Fruit fly (Drosophila melanogaster) whole organism, embryonic: ENCODE measurements around the gene CG18213.

ENCODE experiments used
- Awh ChIP-seq: fragments of 200-800 bp; sonication (Bioruptor generic); IDR thresholded peaks from 2 replicates; pipeline ENCODE4, ENCODE4 v1.3.6; 2022; ENCODE audit warnings: missing biosample characterization, missing genetic modification characterization
- B-H2 ChIP-seq: fragments of 200-800 bp; sonication (Bioruptor generic); optimal IDR thresholded peaks from 2 replicates; lab custom pipeline; 2018; ENCODE audit warnings: missing biosample characterization, mild to moderate bottlenecking, missing genetic modification characterization
- CG11398 ChIP-seq: fragments of 200-800 bp; sonication (Bioruptor generic); optimal IDR thresholded peaks from 2 replicates; lab custom pipeline; 2016; ENCODE audit warnings: missing biosample characterization, missing genetic modification characterization
- CG11723 ChIP-seq: fragments of 200-800 bp; sonication (Bioruptor generic); optimal IDR thresholded peaks from 2 replicates; lab custom pipeline; 2017; ENCODE audit warnings: missing biosample characterization, mild to moderate bottlenecking, missing genetic modification characterization
- CG12299 ChIP-seq: fragments of 200-800 bp; sonication (Bioruptor generic); optimal IDR thresholded peaks from 2 replicates; lab custom pipeline; 2018; ENCODE audit warnings: missing biosample characterization, mild to moderate bottlenecking, missing genetic modification characterization
- CG13287 ChIP-seq: fragments of 200-800 bp; sonication (Bioruptor generic); IDR thresholded peaks from 2 replicates; pipeline ENCODE4 v1.3.6; 2022; ENCODE audit warnings: missing biosample characterization, missing genetic modification characterization; ENCODE audit not compliant: partially characterized antibody
- CG13424 ChIP-seq: fragments of 200-800 bp; sonication (Bioruptor generic); optimal IDR thresholded peaks from 2 replicates; lab custom pipeline; 2019; ENCODE audit warnings: missing biosample characterization, mild to moderate bottlenecking, missing genetic modification characterization, moderate library complexity
- CG17568 ChIP-seq: fragments of 200-800 bp; sonication (Bioruptor generic); optimal IDR thresholded peaks from 2 replicates; lab custom pipeline; 2018; ENCODE audit warnings: missing biosample characterization, mild to moderate bottlenecking, missing genetic modification characterization, moderate library complexity
- CG2202 ChIP-seq: fragments of 200-800 bp; sonication (Bioruptor generic); optimal IDR thresholded peaks from 2 replicates; lab custom pipeline; 2018; ENCODE audit warnings: missing biosample characterization, mild to moderate bottlenecking, missing genetic modification characterization
- CG4707 ChIP-seq: fragments of 200-800 bp; sonication (Bioruptor generic); optimal IDR thresholded peaks from 2 replicates; lab custom pipeline; 2018; ENCODE audit warnings: missing biosample characterization, mild to moderate bottlenecking, missing genetic modification characterization, moderate library complexity
- CG5245 ChIP-seq: fragments of 200-800 bp; sonication (Bioruptor generic); optimal IDR thresholded peaks from 3 replicates; lab custom pipeline; 2016; ENCODE audit warnings: missing biosample characterization, missing genetic modification characterization
- CG6254 ChIP-seq: fragments of 200-800 bp; sonication (Bioruptor generic); optimal IDR thresholded peaks from 3 replicates; lab custom pipeline; 2017; ENCODE audit warnings: mild to moderate bottlenecking, missing biosample characterization, missing genetic modification reagents, missing genetic modification characterization
- CG6765 ChIP-seq: fragments of 200-800 bp; sonication (Bioruptor generic); optimal IDR thresholded peaks from 3 replicates; lab custom pipeline; 2017; ENCODE audit warnings: missing biosample characterization, mild to moderate bottlenecking, missing genetic modification characterization
- CG6791 ChIP-seq: fragments of 200-800 bp; sonication (Bioruptor generic); IDR thresholded peaks from 3 replicates; pipeline ENCODE4 v1.3.6; 2022; ENCODE audit warnings: missing biosample characterization, missing genetic modification characterization; ENCODE audit not compliant: partially characterized antibody
- CG7987 ChIP-seq: fragments of 200-800 bp; sonication (Bioruptor generic); optimal IDR thresholded peaks from 2 replicates; lab custom pipeline; 2018; ENCODE audit warnings: missing biosample characterization, mild to moderate bottlenecking, missing genetic modification characterization, moderate library complexity
- CG8281 ChIP-seq: fragments of 200-800 bp; sonication (Bioruptor generic); optimal IDR thresholded peaks from 2 replicates; lab custom pipeline; 2018; ENCODE audit warnings: missing biosample characterization, mild to moderate bottlenecking, missing genetic modification characterization, moderate library complexity
- CG8290 ChIP-seq, 3 experiments: fragments of 200-800 bp; sonication (Bioruptor generic); optimal IDR thresholded peaks; 2 replicates each; lab custom pipeline; 2016 to 2019; ENCODE audit warnings: missing biosample characterization in 3 of 3, missing genetic modification characterization in 3 of 3, mild to moderate bottlenecking in 2 of 3, moderate library complexity in 1 of 3
- CG8924 ChIP-seq: fragments of 200-800 bp; optimal IDR thresholded peaks from 3 replicates; lab custom pipeline; 2019; ENCODE audit warnings: missing biosample characterization, mild to moderate bottlenecking, missing genetic modification characterization, moderate library complexity
- CG9215 ChIP-seq: fragments of 200-800 bp; sonication (Bioruptor generic); IDR thresholded peaks from 2 replicates; pipeline ENCODE4 v1.3.6; 2022; ENCODE audit warnings: missing biosample characterization, missing genetic modification characterization
- Deaf1 ChIP-seq: fragments of 200-800 bp; optimal IDR thresholded peaks from 3 replicates; lab custom pipeline; 2019; ENCODE audit warnings: missing biosample characterization, mild to moderate bottlenecking, missing genetic modification characterization, moderate library complexity
- Doc2 ChIP-seq: fragments of 200-800 bp; sonication (Bioruptor generic); IDR thresholded peaks from 2 replicates; pipeline ENCODE4 v1.3.6; 2022; ENCODE audit warnings: missing biosample characterization, missing genetic modification characterization
- Ets97D ChIP-seq: fragments of 200-800 bp; sonication (Bioruptor generic); optimal IDR thresholded peaks from 3 replicates; lab custom pipeline; 2016; ENCODE audit warnings: missing biosample characterization, missing genetic modification characterization
- Fer3 ChIP-seq: fragments of 200-800 bp; sonication (Bioruptor generic); optimal IDR thresholded peaks from 2 replicates; lab custom pipeline; 2018; ENCODE audit warnings: missing biosample characterization, mild to moderate bottlenecking, missing genetic modification characterization, moderate library complexity
- H15 ChIP-seq: fragments of 200-800 bp; sonication (Bioruptor generic); IDR thresholded peaks from 3 replicates; pipeline ENCODE4 v1.3.6; 2022; ENCODE audit warnings: missing biosample characterization, missing genetic modification characterization
- HLHmδ ChIP-seq: fragments of 200-800 bp; sonication (Bioruptor generic); optimal IDR thresholded peaks from 2 replicates; lab custom pipeline; 2018; ENCODE audit warnings: missing biosample characterization, mild to moderate bottlenecking, missing genetic modification characterization, moderate library complexity
- HmgZ ChIP-seq: fragments of 200-800 bp; sonication (Bioruptor generic); optimal IDR thresholded peaks from 2 replicates; lab custom pipeline; 2018; ENCODE audit warnings: missing biosample characterization, mild to moderate bottlenecking, missing genetic modification characterization
- Mad ChIP-seq: fragments of 200-800 bp; sonication (Bioruptor generic); optimal IDR thresholded peaks from 2 replicates; lab custom pipeline; 2016; ENCODE audit warnings: missing biosample characterization, missing genetic modification characterization
- Neu2 ChIP-seq: fragments of 200-800 bp; sonication (Bioruptor generic); optimal IDR thresholded peaks from 3 replicates; lab custom pipeline; 2016; ENCODE audit warnings: missing biosample characterization, missing genetic modification characterization, borderline replicate concordance
- PHDP ChIP-seq: fragments of 200-800 bp; sonication (Bioruptor generic); optimal IDR thresholded peaks from 3 replicates; lab custom pipeline; 2018; ENCODE audit warnings: missing biosample characterization, mild to moderate bottlenecking, missing genetic modification characterization, moderate library complexity
- Scr ChIP-seq: fragments of 200-800 bp; sonication (Bioruptor generic); IDR thresholded peaks from 2 replicates; pipeline ENCODE4 v1.3.6; 2022; ENCODE audit warnings: missing biosample characterization, missing genetic modification characterization; ENCODE audit not compliant: partially characterized antibody
- Sry-β ChIP-seq: fragments of 200-800 bp; sonication (Bioruptor generic); optimal IDR thresholded peaks from 2 replicates; lab custom pipeline; 2018; ENCODE audit warnings: missing biosample characterization, mild to moderate bottlenecking, missing genetic modification characterization, moderate library complexity
- Ssrp ChIP-seq: fragments of 200-800 bp; sonication (Bioruptor generic); optimal IDR thresholded peaks from 2 replicates; lab custom pipeline; 2018; ENCODE audit warnings: missing biosample characterization, mild to moderate bottlenecking, missing genetic modification characterization, moderate library complexity
- crc ChIP-seq: fragments of 200-800 bp; sonication (Bioruptor generic); optimal IDR thresholded peaks from 2 replicates; lab custom pipeline; 2016; ENCODE audit warnings: missing biosample characterization, missing genetic modification characterization
- ewg ChIP-seq: fragments of 200-800 bp; sonication (Bioruptor generic); optimal IDR thresholded peaks from 3 replicates; lab custom pipeline; 2017; ENCODE audit warnings: mild to moderate bottlenecking, missing biosample characterization, missing genetic modification reagents, missing genetic modification characterization
- gem ChIP-seq: fragments of 200-800 bp; sonication (Bioruptor generic); optimal IDR thresholded peaks from 2 replicates; lab custom pipeline; 2019; ENCODE audit warnings: missing biosample characterization, mild to moderate bottlenecking, missing genetic modification characterization, moderate library complexity
- hbn ChIP-seq: fragments of 200-800 bp; sonication (Bioruptor generic); IDR thresholded peaks from 2 replicates; pipeline ENCODE4 v1.3.6; 2022; ENCODE audit warnings: missing biosample characterization, missing genetic modification characterization; ENCODE audit not compliant: partially characterized antibody
- hkb ChIP-seq, 2 experiments: fragments of 200-800 bp in 1 of 2; fragments of >200 bp in 1 of 2; sonication (Bioruptor generic) in 1 of 2; IDR thresholded peaks in 1 of 2; optimal IDR thresholded peaks in 1 of 2; 2 replicates each; pipeline versions ENCODE4 v1.3.6 to Lab custom; 2017 to 2022; ENCODE audit warnings: missing biosample characterization in 1 of 2, missing genetic modification characterization in 1 of 2
- lab ChIP-seq: fragments of 200-800 bp; sonication (Bioruptor generic); optimal IDR thresholded peaks from 3 replicates; lab custom pipeline; 2017; ENCODE audit warnings: missing biosample characterization, missing genetic modification characterization, mild to moderate bottlenecking, moderate library complexity, missing genetic modification reagents
- lilli ChIP-seq: fragments of 200-800 bp; sonication (Bioruptor generic); optimal IDR thresholded peaks from 3 replicates; lab custom pipeline; 2016; ENCODE audit warnings: missing biosample characterization, missing genetic modification characterization
- mirr ChIP-seq: fragments of 200-800 bp; sonication (Bioruptor generic); optimal IDR thresholded peaks from 3 replicates; lab custom pipeline; 2018; ENCODE audit warnings: missing biosample characterization, mild to moderate bottlenecking, missing genetic modification characterization
- nmo ChIP-seq: fragments of 200-800 bp; sonication (Bioruptor generic); optimal IDR thresholded peaks from 2 replicates; lab custom pipeline; 2018; ENCODE audit warnings: missing biosample characterization, mild to moderate bottlenecking, missing genetic modification characterization, moderate library complexity
- pros ChIP-seq: fragments of 200-800 bp; sonication (Bioruptor generic); optimal IDR thresholded peaks from 3 replicates; lab custom pipeline; 2019; ENCODE audit warnings: missing biosample characterization, mild to moderate bottlenecking, missing genetic modification characterization, moderate library complexity
- row ChIP-seq: fragments of 200-800 bp; sonication (Bioruptor generic); IDR thresholded peaks from 3 replicates; pipeline ENCODE4 v1.3.6; 2022; ENCODE audit warnings: missing biosample characterization, missing genetic modification characterization
- stwl ChIP-seq: fragments of 200-800 bp; sonication (Bioruptor generic); optimal IDR thresholded peaks from 3 replicates; lab custom pipeline; 2018; ENCODE audit warnings: missing biosample characterization, mild to moderate bottlenecking, missing genetic modification characterization, moderate library complexity
- unpg ChIP-seq: fragments of 200-800 bp; sonication (Bioruptor generic); optimal IDR thresholded peaks from 3 replicates; lab custom pipeline; 2018; ENCODE audit warnings: missing biosample characterization, mild to moderate bottlenecking, missing genetic modification characterization, moderate library complexity
- vvl ChIP-seq: fragments of 200-800 bp; sonication (Bioruptor generic); IDR thresholded peaks from 2 replicates; pipeline ENCODE4 v1.3.6; 2022; ENCODE audit warnings: missing biosample characterization, missing genetic modification characterization

The CG18213 gene

DNA sequence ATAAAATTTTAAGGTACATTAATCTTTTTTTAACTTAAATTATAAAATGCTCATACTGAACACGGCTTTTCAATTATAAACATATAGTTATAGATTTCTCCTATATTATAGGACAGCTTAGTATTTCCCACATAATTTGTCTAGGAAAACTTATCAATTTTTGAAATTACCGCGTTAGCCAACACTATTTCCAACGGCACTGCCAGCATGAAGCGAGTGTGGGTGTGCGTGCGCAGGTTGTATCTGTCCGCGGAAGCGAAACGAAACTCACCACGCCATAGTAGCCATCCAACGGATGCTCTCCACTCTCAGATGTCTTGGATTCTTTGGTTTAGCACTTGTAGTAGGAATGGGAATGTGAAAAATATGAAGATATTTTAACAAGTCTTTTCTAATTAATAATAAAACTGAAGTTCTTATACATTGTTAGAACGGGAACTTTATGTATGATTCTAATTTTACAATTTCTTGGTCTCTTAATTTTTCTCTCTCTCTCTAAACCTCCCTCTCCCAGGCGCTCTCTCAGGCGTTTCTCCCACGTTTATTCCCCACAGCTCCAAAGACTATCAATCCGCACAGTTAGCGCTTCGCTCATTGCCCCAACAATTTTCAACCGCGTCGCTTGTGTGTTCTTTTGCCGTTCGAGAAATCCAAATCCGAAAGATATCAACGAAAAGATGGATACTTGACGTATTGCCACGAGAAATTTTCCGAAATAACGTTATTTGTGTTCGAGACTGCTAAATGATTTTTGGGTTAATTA, 13.6 kb upstream of the CG18213 start, which contains the start of gene Dad (continued):
- TF ChIP-seq CG13287 (GFP tag; lab: Robert Waterston, UW) (peak; percentile 25; the same call in 1 of the 2 replicates), CG6254 (peak; percentile 10), CG5245 (GFP tag; lab: Kevin White, UChicago) (no peak), CG11398 (GFP tag; lab: Kevin White, UChicago) (no peak), hkb (optimal IDR thresholded peaks at IDR 0.05; lab: Kevin White, UChicago) (no peak), hkb (GFP tag; IDR thresholded peaks at IDR 0.05; lab: Robert Waterston, UW) (peak; percentile 29; the same call in 1 of the 2 replicates), gem (tag; lab: Kevin White, UChicago) (peak; percentile 1), lab (GFP tag; lab: Kevin White, UChicago) (peak; percentile 43), CG12299 (tag; lab: Kevin White, UChicago) (peak; percentile 19), Ets97D (GFP tag; lab: Kevin White, UChicago) (peak; percentile 5), CG17568 (GFP tag; lab: Kevin White, UChicago) (peak; percentile 58), CG6765 (GFP tag; lab: Kevin White, UChicago) (peak; percentile 45), Fer3 (tag; lab: Kevin White, UChicago) (no peak), CG13424 (tag; lab: Kevin White, UChicago) (peak; percentile 2), HLHmδ (GFP tag; lab: Kevin White, UChicago) (peak; percentile 78), CG8281 (tag; lab: Kevin White, UChicago) (peak; percentile 32), H15 (GFP tag; lab: Robert Waterston, UW) (no peak), Doc2 (no peak), Deaf1 (peak; percentile 40), unpg (GFP tag; lab: Kevin White, UChicago) (peak; percentile 32), HmgZ (tag; lab: Kevin White, UChicago) (peak; percentile 33), mirr (peak; percentile 3), Neu2 (GFP tag; lab: Kevin White, UChicago) (no peak), hbn (GFP tag; lab: Robert Waterston, UW) (peak; percentile 16; the same call in 1 of the 2 replicates), lilli (peak; percentile 17), CG2202 (tag; lab: Kevin White, UChicago) (peak; percentile 10), Ssrp (tag; lab: Kevin White, UChicago) (no peak), pros (GFP tag; lab: Kevin White, UChicago) (peak; percentile 58), row (no peak), CG8924 (tag; lab: Kevin White, UChicago) (no peak), vvl (GFP tag; lab: Robert Waterston, UW) (peak; percentile 25; the same call in 1 of the 2 replicates), CG7987 (GFP tag; lab: Kevin White, UChicago) (peak; percentile 67), stwl (tag; lab: Kevin White, UChicago) (peak; percentile 92), ewg (GFP tag; lab: Kevin White, UChicago) (peak; percentile 99), Mad (GFP tag; lab: Kevin White, UChicago) (peak; percentile 3), CG8290 (GFP tag; optimal IDR thresholded peaks at IDR 0.05; lab: Kevin White, UChicago) (no peak), CG8290 (tag; optimal IDR thresholded peaks at IDR 0.05; lab: Kevin White, UChicago) (peak in 1 of 2 experiments; percentile 80), Awh (GFP tag; lab: Robert Waterston, UW) (no peak), B-H2 (GFP tag; lab: Kevin White, UChicago) (peak; percentile 45), crc (no peak), Sry-β (GFP tag; lab: Kevin White, UChicago) (no peak), nmo (GFP tag; lab: Kevin White, UChicago) (no peak), PHDP (tag; lab: Kevin White, UChicago) (peak; percentile 28), CG4707 (GFP tag; lab: Kevin White, UChicago) (peak; percentile 29), CG6791 (GFP tag; lab: Robert Waterston, UW) (no peak), CG11723 (GFP tag; lab: Kevin White, UChicago) (peak; percentile 9), Scr (GFP tag; lab: Robert Waterston, UW) (0 out of 2 replicates have a peak, but pooled peaks have one; percentile 38), CG9215 (GFP tag; lab: Robert Waterston, UW) (peak; percentile 98)
